Worm (Caenorhabditis elegans) whole organism, midembryonic: ENCODE results near the gene str-97.

Experiments used
- cog-1 ChIP-seq: sonication (generic microtip); optimal IDR thresholded peaks from 2 replicates; lab custom pipeline; 2016; ENCODE audit warnings: missing genetic modification characterization, missing compliant biosample characterization
- flt-1 ChIP-seq: fragments of 200-800 bp; sonication (Bioruptor generic); IDR thresholded peaks from 2 replicates; pipeline ENCODE4 v1.3.6; 2022; ENCODE audit warnings: missing genetic modification characterization, missing compliant biosample characterization
- klf-2 ChIP-seq: fragments of 200-800 bp; sonication (Bioruptor generic); conservative IDR thresholded peaks from 2 replicates; pipeline ENCODE4 v1.3.6; 2022; ENCODE audit warnings: missing genetic modification reagents, missing genetic modification characterization, missing compliant biosample characterization
- med-1 ChIP-seq: sonication (generic microtip); optimal IDR thresholded peaks from 2 replicates; lab custom pipeline; 2017; ENCODE audit warnings: missing genetic modification characterization, mild to moderate bottlenecking, missing compliant biosample characterization, antibody characterized with exemption, missing genetic modification reagents; ENCODE audit not compliant: insufficient read depth
- ref-1 ChIP-seq: fragments of 200-800 bp; sonication (Bioruptor generic); conservative IDR thresholded peaks from 2 replicates; pipeline ENCODE4 v1.3.6; 2022; ENCODE audit warnings: missing genetic modification reagents, missing genetic modification characterization, missing compliant biosample characterization
- ztf-23 ChIP-seq: fragments of 200-800 bp; sonication (Bioruptor generic); IDR thresholded peaks from 2 replicates; pipeline ENCODE4 v1.3.6; 2022; ENCODE audit warnings: missing genetic modification reagents, missing genetic modification characterization, missing compliant biosample characterization

DNA sequence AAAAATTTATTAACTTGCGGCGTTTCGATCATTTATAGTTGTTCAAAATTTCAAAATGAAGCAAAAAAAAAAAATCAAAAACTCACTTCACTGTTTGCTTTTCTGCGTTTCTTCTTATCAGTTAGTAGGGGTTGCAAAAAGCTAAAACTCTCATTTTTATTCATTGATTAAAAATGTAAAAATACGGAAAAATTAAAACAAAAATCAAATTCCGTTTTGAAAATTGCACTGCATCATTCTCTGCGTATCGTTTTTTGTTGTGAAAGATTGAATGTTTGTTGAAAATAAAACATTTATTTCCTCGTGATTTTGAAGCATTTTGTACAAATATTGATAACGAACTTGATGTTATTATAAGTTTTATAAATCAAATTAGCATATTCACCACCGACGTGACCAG is 25.9 kb downstream of the str-97 start:
- TF ChIP-seq med-1 (GFP tag; lab: Kevin White, UChicago) (no peak), klf-2 (no peak), cog-1 (tag; lab: Kevin White, UChicago) (no peak), flt-1 (GFP tag; lab: Robert Waterston, UW) (no peak), ztf-23 (GFP tag; lab: Robert Waterston, UW) (no peak), ref-1 (GFP tag; lab: Robert Waterston, UW) (no peak)
